Worm (Caenorhabditis elegans) whole organism, late embryonic: ENCODE measurements around the gene mrg-1.

ENCODE experiments used
- C08G9.2 ChIP-seq: sonication (generic microtip); optimal IDR thresholded peaks from 2 replicates; lab custom pipeline; 2016; ENCODE audit warnings: mild to moderate bottlenecking, missing genetic modification characterization, moderate library complexity, missing compliant biosample characterization
- K02D7.2 ChIP-seq: sonication (generic microtip); optimal IDR thresholded peaks from 2 replicates; lab custom pipeline; 2017; ENCODE audit warnings: mild to moderate bottlenecking, missing genetic modification characterization, missing compliant biosample characterization
- ama-1 ChIP-seq: fragments of 150-350 bp; optimal IDR thresholded peaks from 2 replicates; lab custom pipeline; 2014
- ceh-14 ChIP-seq: sonication (generic microtip); optimal IDR thresholded peaks from 2 replicates; lab custom pipeline; 2016; ENCODE audit warnings: missing genotype, missing genetic modification characterization, missing compliant biosample characterization
- ceh-18 ChIP-seq: sonication (generic microtip); optimal IDR thresholded peaks from 2 replicates; lab custom pipeline; 2016; ENCODE audit warnings: missing genetic modification characterization, missing compliant biosample characterization
- ceh-2 ChIP-seq: sonication (generic microtip); optimal IDR thresholded peaks from 2 replicates; lab custom pipeline; 2016; ENCODE audit warnings: missing genotype, missing genetic modification characterization, missing compliant biosample characterization
- ceh-22 ChIP-seq: sonication (generic microtip); optimal IDR thresholded peaks from 2 replicates; lab custom pipeline; 2017; ENCODE audit warnings: missing biosample characterization, missing genetic modification characterization
- ceh-31 ChIP-seq: sonication (generic microtip); optimal IDR thresholded peaks from 2 replicates; lab custom pipeline; 2016; ENCODE audit warnings: missing genetic modification characterization, missing compliant biosample characterization
- ceh-34 ChIP-seq: sonication (generic microtip); optimal IDR thresholded peaks from 2 replicates; lab custom pipeline; 2016; ENCODE audit warnings: mild to moderate bottlenecking, missing genetic modification characterization, missing compliant biosample characterization
- ceh-48 ChIP-seq: sonication (generic microtip); optimal IDR thresholded peaks from 2 replicates; lab custom pipeline; 2016; ENCODE audit warnings: missing genetic modification characterization, inconsistent platforms, missing compliant biosample characterization
- ceh-6 ChIP-seq: fragments of 200-800 bp; sonication (Bioruptor generic); optimal IDR thresholded peaks from 2 replicates; lab custom pipeline; 2018; ENCODE audit warnings: mild to moderate bottlenecking, missing genetic modification characterization, missing compliant biosample characterization
- che-1 ChIP-seq: sonication (generic microtip); optimal IDR thresholded peaks from 2 replicates; lab custom pipeline; 2016; ENCODE audit warnings: mild to moderate bottlenecking, missing genetic modification characterization, missing compliant biosample characterization
- dmd-4 ChIP-seq: sonication (generic microtip); optimal IDR thresholded peaks from 2 replicates; lab custom pipeline; 2016; ENCODE audit warnings: borderline replicate concordance, missing genetic modification characterization, missing compliant biosample characterization
- dve-1 ChIP-seq: sonication (generic microtip); optimal IDR thresholded peaks from 2 replicates; lab custom pipeline; 2017; ENCODE audit warnings: antibody characterized with exemption, mild to moderate bottlenecking, missing genetic modification characterization, missing compliant biosample characterization
- elt-4 ChIP-seq: sonication (generic microtip); optimal IDR thresholded peaks from 2 replicates; lab custom pipeline; 2016; ENCODE audit warnings: missing genetic modification characterization, missing compliant biosample characterization
- fax-1 ChIP-seq: sonication (generic microtip); optimal IDR thresholded peaks from 2 replicates; lab custom pipeline; 2016; ENCODE audit warnings: missing genotype, missing genetic modification characterization, missing compliant biosample characterization
- fkh-10 ChIP-seq: fragments of 150-350 bp; optimal IDR thresholded peaks from 2 replicates; lab custom pipeline; 2014; ENCODE audit warnings: missing biosample characterization, missing genetic modification reagents, missing genetic modification characterization
- fkh-6 ChIP-seq: sonication (generic microtip); optimal IDR thresholded peaks from 2 replicates; lab custom pipeline; 2016; ENCODE audit warnings: missing genetic modification characterization, missing compliant biosample characterization
- gmeb-2 ChIP-seq: sonication (generic microtip); optimal IDR thresholded peaks from 2 replicates; lab custom pipeline; 2016; ENCODE audit warnings: missing genetic modification characterization, inconsistent platforms, missing compliant biosample characterization
- hlh-15 ChIP-seq: sonication (generic microtip); optimal IDR thresholded peaks from 2 replicates; lab custom pipeline; 2016; ENCODE audit warnings: missing genetic modification characterization, missing compliant biosample characterization
- hlh-30 ChIP-seq: sonication (generic microtip); optimal IDR thresholded peaks from 2 replicates; lab custom pipeline; 2017; ENCODE audit warnings: antibody characterized with exemption, missing genetic modification characterization, missing compliant biosample characterization; ENCODE audit not compliant: insufficient read depth
- hlh-6 ChIP-seq: sonication (generic microtip); optimal IDR thresholded peaks from 2 replicates; lab custom pipeline; 2016; ENCODE audit warnings: missing genotype, missing genetic modification characterization, missing compliant biosample characterization
- hlh-8 ChIP-seq: sonication (generic microtip); optimal IDR thresholded peaks from 2 replicates; lab custom pipeline; 2016; ENCODE audit warnings: missing genotype, missing genetic modification characterization, missing compliant biosample characterization
- lin-11 ChIP-seq: fragments of 200-800 bp; sonication (Bioruptor generic); optimal IDR thresholded peaks from 2 replicates; lab custom pipeline; 2018; ENCODE audit warnings: mild to moderate bottlenecking, missing genetic modification characterization, missing compliant biosample characterization
- madf-2 ChIP-seq: sonication (generic microtip); optimal IDR thresholded peaks from 2 replicates; lab custom pipeline; 2017; ENCODE audit warnings: missing genetic modification characterization, missing compliant biosample characterization
- mec-3 ChIP-seq: sonication (generic microtip); optimal IDR thresholded peaks from 2 replicates; lab custom pipeline; 2016; ENCODE audit warnings: borderline replicate concordance, missing genetic modification characterization, missing compliant biosample characterization
- nfya-1 ChIP-seq: sonication (generic microtip); optimal IDR thresholded peaks from 2 replicates; lab custom pipeline; 2017; ENCODE audit warnings: missing genetic modification characterization, mild to moderate bottlenecking, missing compliant biosample characterization, antibody characterized with exemption, moderate library complexity
- npax-4 ChIP-seq: sonication (generic microtip); optimal IDR thresholded peaks from 2 replicates; lab custom pipeline; 2016; ENCODE audit warnings: missing genetic modification characterization, missing compliant biosample characterization
- pax-1 ChIP-seq: fragments of 150-350 bp; optimal IDR thresholded peaks from 2 replicates; lab custom pipeline; 2014; ENCODE audit warnings: missing biosample characterization, missing genetic modification characterization
- pros-1 ChIP-seq: fragments of 150-350 bp; optimal IDR thresholded peaks from 2 replicates; lab custom pipeline; 2014; ENCODE audit warnings: missing biosample characterization, missing genetic modification reagents, missing genetic modification characterization
- sox-2 ChIP-seq: fragments of 200-800 bp; sonication (Bioruptor generic); IDR thresholded peaks from 2 replicates; pipeline ENCODE4 v1.3.6; 2022; ENCODE audit warnings: missing genetic modification reagents, missing genetic modification characterization, missing compliant biosample characterization
- sox-4 ChIP-seq: sonication (generic microtip); optimal IDR thresholded peaks from 2 replicates; lab custom pipeline; 2017; ENCODE audit warnings: mild to moderate bottlenecking, missing genetic modification characterization, inconsistent platforms, missing compliant biosample characterization
- syd-9 ChIP-seq: sonication (generic microtip); optimal IDR thresholded peaks from 2 replicates; lab custom pipeline; 2016; ENCODE audit warnings: mild to moderate bottlenecking, missing genetic modification characterization, moderate library complexity, missing compliant biosample characterization
- tbx-2 ChIP-seq: sonication (generic microtip); optimal IDR thresholded peaks from 2 replicates; lab custom pipeline; 2016; ENCODE audit warnings: missing genetic modification characterization, missing compliant biosample characterization
- tbx-7 ChIP-seq: sonication (generic microtip); optimal IDR thresholded peaks from 2 replicates; lab custom pipeline; 2016; ENCODE audit warnings: missing genotype, missing genetic modification characterization, missing compliant biosample characterization
- ttx-3 ChIP-seq: sonication (generic microtip); optimal IDR thresholded peaks from 2 replicates; lab custom pipeline; 2016; ENCODE audit warnings: missing genetic modification reagents, missing genetic modification characterization, missing compliant biosample characterization
- zip-5 ChIP-seq: sonication (generic microtip); optimal IDR thresholded peaks from 2 replicates; lab custom pipeline; 2016; ENCODE audit warnings: missing genetic modification characterization, missing compliant biosample characterization

mrg-1 gene

DNA sequence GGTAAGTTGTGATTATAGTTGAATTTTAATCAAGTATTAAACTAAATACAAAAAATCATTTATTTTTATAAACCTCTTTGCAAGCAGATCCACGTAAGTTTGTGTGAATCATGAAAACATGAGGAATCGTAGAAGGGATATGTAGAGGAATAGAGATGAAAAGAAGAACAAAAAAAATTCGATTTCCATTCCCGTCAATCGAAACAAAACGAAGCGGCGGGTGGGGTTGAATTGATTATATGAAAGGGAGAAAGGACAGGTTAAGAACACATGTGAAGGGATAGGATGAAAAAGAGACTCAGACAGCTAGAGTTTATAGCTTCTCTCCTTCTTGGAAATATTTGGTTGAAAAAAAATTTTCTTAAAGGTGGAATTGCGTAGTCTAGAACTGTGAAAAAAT, 14.3 kb downstream of the mrg-1 start:
- no peak for TF ChIP-seq ceh-34 (tag; lab: Kevin White, UChicago)

DNA sequence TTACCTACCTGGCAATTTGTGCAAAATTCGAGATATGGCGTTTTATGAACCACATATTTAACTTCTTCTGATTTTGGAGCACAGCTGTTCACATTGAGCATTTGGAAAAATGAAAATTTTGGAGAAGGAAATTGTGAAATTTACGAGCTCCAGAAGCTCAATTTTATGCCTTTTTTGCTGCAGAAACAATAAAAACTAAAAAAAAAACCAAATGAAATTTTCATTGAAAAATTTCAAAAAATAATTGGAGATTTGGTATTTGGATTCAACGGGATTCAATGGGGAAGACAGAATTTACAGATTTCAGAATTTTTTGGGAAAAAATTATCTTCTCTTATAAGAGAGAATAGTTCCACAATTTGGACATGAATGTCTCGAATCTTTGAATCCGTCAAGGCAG, 17.8 kb downstream of the mrg-1 start, which contains the start of gene Y37D8A.26:
Y37D8A.26 (minus strand) TSS at position 101 of the 400 bp plus-strand sequence.
- TF ChIP-seq K02D7.2 (tag; lab: Kevin White, UChicago) = no peak
- no peak for TF ChIP-seq ceh-14 (tag; lab: Kevin White, UChicago)
- no peak for TF ChIP-seq che-1 (tag; lab: Kevin White, UChicago)
- no peak for TF ChIP-seq lin-11 (tag; lab: Kevin White, UChicago)
- no peak for TF ChIP-seq ceh-31
- TF ChIP-seq hlh-15 = no peak
- TF ChIP-seq gmeb-2 (tag; lab: Kevin White, UChicago) = no peak
- TF ChIP-seq fkh-6 (tag; lab: Kevin White, UChicago) = no peak
- no peak for TF ChIP-seq ceh-22 (tag; lab: Kevin White, UChicago)
- TF ChIP-seq npax-4 = no peak
- TF ChIP-seq fkh-10 (GFP tag; lab: Kevin White, UChicago) = no peak
- TF ChIP-seq ama-1 (lab: Kevin White, UChicago) = no peak
- no peak for TF ChIP-seq hlh-6 (tag; lab: Kevin White, UChicago)
- TF ChIP-seq tbx-7 (tag; lab: Kevin White, UChicago) = no peak
- no peak for TF ChIP-seq ceh-48
- TF ChIP-seq madf-2 (tag; lab: Kevin White, UChicago) = no peak
- no peak for TF ChIP-seq zip-5 (tag; lab: Kevin White, UChicago)

DNA sequence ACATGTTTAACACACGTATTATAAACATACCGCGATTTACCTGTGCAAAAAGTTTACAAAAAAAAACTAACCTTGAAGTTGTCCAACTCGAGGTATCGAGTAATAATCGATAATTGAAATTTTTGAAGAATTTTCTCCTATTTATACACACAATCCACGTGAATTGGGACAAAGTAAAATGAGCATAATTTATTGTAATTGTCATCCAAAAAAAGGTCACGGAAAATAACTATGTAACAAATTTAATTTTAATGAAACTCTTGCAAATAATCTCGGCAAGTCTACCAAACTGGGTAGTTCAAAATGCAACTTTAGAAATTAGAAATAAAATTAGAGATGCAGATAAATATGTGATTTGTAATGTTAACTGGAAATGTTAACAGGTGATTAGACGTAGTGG, 19.1 kb downstream of the mrg-1 start, which contains the start of gene Y37D8A.5:
Y37D8A.5 (minus strand) TSS at position 101 of the 400 bp plus-strand sequence.
- TF ChIP-seq ceh-18 (tag; lab: Kevin White, UChicago) (no peak), hlh-6 (tag; lab: Kevin White, UChicago) (no peak), tbx-2 (tag; lab: Kevin White, UChicago) (no peak), C08G9.2 (no peak), ceh-2 (tag; lab: Kevin White, UChicago) (no peak), hlh-30 (tag; lab: Kevin White, UChicago) (no peak), nfya-1 (tag; lab: Kevin White, UChicago) (no peak), hlh-8 (tag; lab: Kevin White, UChicago) (no peak), sox-4 (tag; lab: Kevin White, UChicago) (no peak), ceh-31 (no peak), pax-1 (no peak), sox-2 (GFP tag; lab: Robert Waterston, UW) (no peak), fax-1 (no peak), ceh-34 (tag; lab: Kevin White, UChicago) (no peak), tbx-7 (tag; lab: Kevin White, UChicago) (no peak)

DNA sequence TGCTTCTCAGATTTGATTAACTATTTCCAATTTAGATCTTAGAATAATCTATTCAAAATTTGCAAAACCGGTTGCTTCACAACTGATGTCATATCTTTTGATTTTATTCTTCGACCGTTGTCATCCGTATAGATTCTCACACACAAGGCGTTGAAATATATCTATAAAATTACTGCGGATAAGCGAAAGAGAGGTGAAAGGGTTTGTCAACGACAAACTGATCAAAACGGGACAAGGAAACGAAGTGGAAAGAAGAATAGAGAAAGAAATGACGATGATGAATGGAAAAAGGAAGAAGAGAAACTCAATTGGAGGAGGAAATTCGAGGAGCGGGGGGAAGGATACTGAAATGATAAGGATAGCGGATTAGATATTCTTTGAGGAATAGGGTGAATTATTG, 23.4 kb downstream of the mrg-1 start:
- no peak for TF ChIP-seq dve-1 (tag; lab: Kevin White, UChicago)
- TF ChIP-seq ceh-6 (GFP tag; lab: Kevin White, UChicago) = no peak
- no peak for TF ChIP-seq sox-2 (GFP tag; lab: Robert Waterston, UW)
- no peak for TF ChIP-seq pros-1 (tag; lab: Kevin White, UChicago)
- no peak for TF ChIP-seq elt-4
- TF ChIP-seq pax-1 = no peak
- TF ChIP-seq mec-3 (tag; lab: Kevin White, UChicago) = no peak
- no peak for TF ChIP-seq nfya-1 (tag; lab: Kevin White, UChicago)
- no peak for TF ChIP-seq ceh-22 (tag; lab: Kevin White, UChicago)
- TF ChIP-seq fkh-6 (tag; lab: Kevin White, UChicago) = no peak
- no peak for TF ChIP-seq dmd-4
- TF ChIP-seq ceh-2 (tag; lab: Kevin White, UChicago) = no peak
- no peak for TF ChIP-seq ttx-3 (tag; lab: Kevin White, UChicago)
- no peak for TF ChIP-seq madf-2 (tag; lab: Kevin White, UChicago)
- TF ChIP-seq syd-9 (tag; lab: Kevin White, UChicago) = no peak
